Fruit fly (Drosophila melanogaster) whole organism, embryonic: ENCODE measurements around the gene CG9263.

ENCODE experiments used
- BEAF-32 ChIP-seq: fragments of 200-800 bp; sonication (Bioruptor generic); optimal IDR thresholded peaks from 3 replicates; lab custom pipeline; 2017; ENCODE audit warnings: missing biosample characterization, missing genetic modification characterization, mild to moderate bottlenecking, moderate library complexity, missing genetic modification reagents
- Bgb ChIP-seq: fragments of 200-800 bp; sonication (Bioruptor generic); IDR thresholded peaks from 2 replicates; pipeline ENCODE4 v1.3.6; 2022; ENCODE audit warnings: missing biosample characterization, missing genetic modification characterization; ENCODE audit not compliant: partially characterized antibody
- CG1024 ChIP-seq: fragments of 200-800 bp; sonication (Bioruptor generic); IDR thresholded peaks from 2 replicates; pipeline ENCODE4 v1.3.6; 2022; ENCODE audit warnings: missing biosample characterization, missing genetic modification characterization
- CG10366 ChIP-seq: fragments of 200-800 bp; sonication (Bioruptor generic); IDR thresholded peaks from 2 replicates; pipeline ENCODE4 v1.3.6; 2022; ENCODE audit warnings: missing biosample characterization, missing genetic modification characterization
- CG10543 ChIP-seq: fragments of 200-800 bp; sonication (Bioruptor generic); optimal IDR thresholded peaks from 3 replicates; lab custom pipeline; 2017; ENCODE audit warnings: missing biosample characterization, mild to moderate bottlenecking, missing genetic modification characterization, moderate library complexity
- CG11504 ChIP-seq: fragments of 200-800 bp; sonication (Bioruptor generic); optimal IDR thresholded peaks from 3 replicates; lab custom pipeline; 2019; ENCODE audit warnings: missing biosample characterization, mild to moderate bottlenecking, missing genetic modification characterization, moderate library complexity
- CG1233 ChIP-seq: fragments of 200-800 bp; sonication (Bioruptor generic); optimal IDR thresholded peaks from 4 replicates; lab custom pipeline; 2018; ENCODE audit warnings: missing biosample characterization, mild to moderate bottlenecking, missing genetic modification characterization
- CG13296 ChIP-seq: fragments of 200-800 bp; sonication (Bioruptor generic); optimal IDR thresholded peaks from 3 replicates; lab custom pipeline; 2018; ENCODE audit warnings: missing biosample characterization, mild to moderate bottlenecking, missing genetic modification characterization
- CG13624 ChIP-seq: fragments of 200-800 bp; sonication (Bioruptor generic); optimal IDR thresholded peaks from 2 replicates; lab custom pipeline; 2016; ENCODE audit warnings: missing biosample characterization, missing genetic modification characterization
- CG14667 ChIP-seq: fragments of 200-800 bp; sonication (Bioruptor generic); IDR thresholded peaks from 2 replicates; pipeline ENCODE4 v1.3.6; 2022; ENCODE audit warnings: missing biosample characterization, missing genetic modification characterization
- CG15601 ChIP-seq: fragments of 200-800 bp; sonication (Bioruptor generic); optimal IDR thresholded peaks from 3 replicates; lab custom pipeline; 2019; ENCODE audit warnings: missing biosample characterization, mild to moderate bottlenecking, missing genetic modification characterization, moderate library complexity
- CG30020 ChIP-seq: fragments of 200-800 bp; optimal IDR thresholded peaks from 2 replicates; lab custom pipeline; 2019; ENCODE audit warnings: missing biosample characterization, mild to moderate bottlenecking, missing genetic modification characterization, moderate library complexity
- CG30431 ChIP-seq: fragments of 200-800 bp; sonication (Bioruptor generic); optimal IDR thresholded peaks from 2 replicates; lab custom pipeline; 2017; ENCODE audit warnings: missing biosample characterization, missing genetic modification characterization
- CG33557 ChIP-seq: fragments of 200-800 bp; sonication (Bioruptor generic); optimal IDR thresholded peaks from 2 replicates; lab custom pipeline; 2019; ENCODE audit warnings: missing biosample characterization, mild to moderate bottlenecking, missing genetic modification characterization, moderate library complexity
- CG4328 ChIP-seq: fragments of 200-800 bp; sonication (Bioruptor generic); optimal IDR thresholded peaks from 3 replicates; lab custom pipeline; 2017; ENCODE audit warnings: missing biosample characterization, missing genetic modification reagents, missing genetic modification characterization
- CG4360 ChIP-seq: fragments of 200-800 bp; sonication (Bioruptor generic); IDR thresholded peaks from 2 replicates; pipeline ENCODE4 v1.3.6; 2022; ENCODE audit warnings: missing biosample characterization, missing genetic modification characterization
- CG5180 ChIP-seq: fragments of 200-800 bp; sonication (Bioruptor generic); optimal IDR thresholded peaks from 3 replicates; lab custom pipeline; 2017; ENCODE audit warnings: missing biosample characterization, missing genetic modification characterization, mild to moderate bottlenecking, moderate library complexity, missing genetic modification reagents
- CG6813 ChIP-seq: fragments of 200-800 bp; sonication (Bioruptor generic); optimal IDR thresholded peaks from 2 replicates; lab custom pipeline; 2017; ENCODE audit warnings: missing biosample characterization, missing genetic modification characterization, mild to moderate bottlenecking, moderate library complexity, missing genetic modification reagents
- CG6854 ChIP-seq: fragments of 200-800 bp; sonication (Bioruptor generic); optimal IDR thresholded peaks from 3 replicates; lab custom pipeline; 2017; ENCODE audit warnings: missing biosample characterization, mild to moderate bottlenecking, missing genetic modification characterization
- CG7786 ChIP-seq: fragments of 200-800 bp; sonication (Bioruptor generic); optimal IDR thresholded peaks from 2 replicates; lab custom pipeline; 2016; ENCODE audit warnings: missing biosample characterization, missing genetic modification characterization
- CG8388 ChIP-seq: fragments of 200-800 bp; sonication (Bioruptor generic); optimal IDR thresholded peaks from 2 replicates; lab custom pipeline; 2019; ENCODE audit warnings: missing biosample characterization, mild to moderate bottlenecking, missing genetic modification characterization, moderate library complexity
- CG9797 ChIP-seq: fragments of 200-800 bp; sonication (Bioruptor generic); optimal IDR thresholded peaks from 3 replicates; lab custom pipeline; 2018; ENCODE audit warnings: missing biosample characterization, mild to moderate bottlenecking, missing genetic modification characterization
- CrebB ChIP-seq: fragments of 200-800 bp; sonication (Bioruptor generic); optimal IDR thresholded peaks from 3 replicates; lab custom pipeline; 2018; ENCODE audit warnings: missing biosample characterization, mild to moderate bottlenecking, missing genetic modification characterization
- Deaf1 ChIP-seq: fragments of 200-800 bp; optimal IDR thresholded peaks from 3 replicates; lab custom pipeline; 2019; ENCODE audit warnings: missing biosample characterization, mild to moderate bottlenecking, missing genetic modification characterization, moderate library complexity
- Fer3 ChIP-seq: fragments of 200-800 bp; sonication (Bioruptor generic); optimal IDR thresholded peaks from 2 replicates; lab custom pipeline; 2018; ENCODE audit warnings: missing biosample characterization, mild to moderate bottlenecking, missing genetic modification characterization, moderate library complexity
- Hr51 ChIP-seq, 2 experiments: fragments of 200-800 bp; sonication (Bioruptor generic); optimal IDR thresholded peaks; 2 replicates in 1 of 2; 3 replicates in 1 of 2; lab custom pipeline; 2016 to 2018; ENCODE audit warnings: missing biosample characterization in 2 of 2, missing genetic modification characterization in 2 of 2, mild to moderate bottlenecking in 1 of 2, moderate library complexity in 1 of 2
- Lhr ChIP-seq: fragments of 200-800 bp; sonication (Bioruptor generic); optimal IDR thresholded peaks from 3 replicates; lab custom pipeline; 2017; ENCODE audit warnings: mild to moderate bottlenecking, missing biosample characterization, missing genetic modification reagents, missing genetic modification characterization
- MBD-R2 ChIP-seq: fragments of 200-800 bp; sonication (Bioruptor generic); IDR thresholded peaks from 2 replicates; pipeline ENCODE4 v1.3.6; 2022; ENCODE audit warnings: missing biosample characterization, missing genetic modification characterization
- NC2α ChIP-seq: fragments of 200-800 bp; sonication (Bioruptor generic); optimal IDR thresholded peaks from 2 replicates; lab custom pipeline; 2016; ENCODE audit warnings: missing biosample characterization, missing genetic modification characterization
- NC2β ChIP-seq: fragments of 200-800 bp; sonication (Bioruptor generic); optimal IDR thresholded peaks from 2 replicates; lab custom pipeline; 2016; ENCODE audit warnings: missing biosample characterization, missing genetic modification characterization
- Nf-YB ChIP-seq: fragments of 200-800 bp; sonication (Bioruptor generic); optimal IDR thresholded peaks from 3 replicates; lab custom pipeline; 2019; ENCODE audit warnings: missing biosample characterization, mild to moderate bottlenecking, missing genetic modification characterization, moderate library complexity
- Taf1 ChIP-seq: fragments of 200-800 bp; sonication (Bioruptor generic); IDR thresholded peaks from 2 replicates; pipeline ENCODE4 v1.3.6; 2022; ENCODE audit warnings: missing biosample characterization, missing genetic modification characterization
- Vsx1 ChIP-seq: fragments of 200-800 bp; sonication (Bioruptor generic); optimal IDR thresholded peaks from 2 replicates; lab custom pipeline; 2017; ENCODE audit warnings: missing biosample characterization, mild to moderate bottlenecking, missing genetic modification characterization, missing genetic modification reagents
- ac ChIP-seq: fragments of 200-800 bp; sonication (Bioruptor generic); optimal IDR thresholded peaks from 3 replicates; lab custom pipeline; 2017; ENCODE audit warnings: missing biosample characterization, mild to moderate bottlenecking, missing genetic modification characterization
- amos ChIP-seq: fragments of 200-800 bp; sonication (Bioruptor generic); IDR thresholded peaks from 2 replicates; pipeline ENCODE4 v1.3.6; 2022; ENCODE audit warnings: missing biosample characterization, missing genetic modification characterization; ENCODE audit not compliant: partially characterized antibody
- bowl ChIP-seq: fragments of 200-800 bp; sonication (Bioruptor generic); IDR thresholded peaks from 2 replicates; pipeline ENCODE4 v1.3.6; 2022; ENCODE audit warnings: missing biosample characterization, missing genetic modification characterization
- chm ChIP-seq: fragments of 200-800 bp; sonication (Bioruptor generic); IDR thresholded peaks from 2 replicates; pipeline ENCODE4 v1.3.6; 2022; ENCODE audit warnings: missing biosample characterization, missing genetic modification characterization
- dmrt11E ChIP-seq: fragments of 200-800 bp; sonication (Bioruptor generic); optimal IDR thresholded peaks from 3 replicates; lab custom pipeline; 2018; ENCODE audit warnings: missing biosample characterization, mild to moderate bottlenecking, missing genetic modification characterization, moderate library complexity
- fd102C ChIP-seq: fragments of 200-800 bp; sonication (Bioruptor generic); optimal IDR thresholded peaks from 2 replicates; lab custom pipeline; 2018; ENCODE audit warnings: missing biosample characterization, mild to moderate bottlenecking, missing genetic modification characterization, moderate library complexity
- fd64A ChIP-seq: fragments of 200-800 bp; sonication (Bioruptor generic); optimal IDR thresholded peaks from 3 replicates; lab custom pipeline; 2018; ENCODE audit warnings: missing biosample characterization, mild to moderate bottlenecking, missing genetic modification characterization
- lab ChIP-seq: fragments of 200-800 bp; sonication (Bioruptor generic); optimal IDR thresholded peaks from 3 replicates; lab custom pipeline; 2017; ENCODE audit warnings: missing biosample characterization, missing genetic modification characterization, mild to moderate bottlenecking, moderate library complexity, missing genetic modification reagents
- pros ChIP-seq: fragments of 200-800 bp; sonication (Bioruptor generic); optimal IDR thresholded peaks from 3 replicates; lab custom pipeline; 2019; ENCODE audit warnings: missing biosample characterization, mild to moderate bottlenecking, missing genetic modification characterization, moderate library complexity
- sens-2 ChIP-seq: fragments of 200-800 bp; sonication (Bioruptor generic); IDR thresholded peaks from 2 replicates; pipeline ENCODE4 v1.3.6; 2022; ENCODE audit warnings: missing biosample characterization, missing genetic modification characterization
- slp2 ChIP-seq: fragments of 200-800 bp; sonication (Bioruptor generic); optimal IDR thresholded peaks from 2 replicates; lab custom pipeline; 2016; ENCODE audit warnings: missing biosample characterization, missing genetic modification characterization
- sna ChIP-seq: fragments of 200-800 bp; sonication (Bioruptor generic); IDR thresholded peaks from 2 replicates; pipeline ENCODE4 v1.3.6; 2022; ENCODE audit warnings: missing biosample characterization, missing genetic modification characterization; ENCODE audit not compliant: partially characterized antibody
- sob ChIP-seq: fragments of 200-800 bp; sonication (Bioruptor generic); IDR thresholded peaks from 2 replicates; pipeline ENCODE4 v1.3.6; 2022; ENCODE audit warnings: missing biosample characterization, missing genetic modification characterization
- tap ChIP-seq: fragments of 200-800 bp; optimal IDR thresholded peaks from 3 replicates; lab custom pipeline; 2019; ENCODE audit warnings: missing biosample characterization, mild to moderate bottlenecking, missing genetic modification characterization, moderate library complexity
- zen ChIP-seq: fragments of 200-800 bp; sonication (Bioruptor generic); optimal IDR thresholded peaks from 3 replicates; lab custom pipeline; 2018; ENCODE audit warnings: missing biosample characterization, mild to moderate bottlenecking, missing genetic modification characterization, moderate library complexity
- zfh1 ChIP-seq: fragments of 200-800 bp; sonication (Bioruptor generic); IDR thresholded peaks from 3 replicates; pipeline ENCODE4 v1.3.6; 2022; ENCODE audit warnings: missing biosample characterization, missing genetic modification characterization

The CG9263 gene

dm6 chr2L:13549973-13550458, 7.6 kb upstream of the CG9263 start, which contains the start of gene kuz (continued):
- peak; percentile 19 for TF ChIP-seq CG7786 (GFP tag; lab: Kevin White, UChicago)
- TF ChIP-seq CG10366 (GFP tag; lab: Robert Waterston, UW): peak; percentile 30
- TF ChIP-seq CG30431 (GFP tag; lab: Kevin White, UChicago): no peak
- TF ChIP-seq Lhr (GFP tag; lab: Kevin White, UChicago): no peak
- TF ChIP-seq NC2β: peak; percentile 24
- TF ChIP-seq CG5180 (GFP tag; lab: Kevin White, UChicago): no peak
- peak; percentile 86 for TF ChIP-seq chm (GFP tag; lab: Robert Waterston, UW)
- TF ChIP-seq CG13296 (GFP tag; lab: Kevin White, UChicago): peak; percentile 37
- TF ChIP-seq tap (tag; lab: Kevin White, UChicago): peak; percentile 31
- peak; percentile 30 for TF ChIP-seq CG9797 (GFP tag; lab: Kevin White, UChicago)
- TF ChIP-seq BEAF-32 (GFP tag; lab: Kevin White, UChicago): peak; percentile 63
- TF ChIP-seq zfh1: peak; percentile 41; the same call in 1 of the 3 replicates
- no peak for TF ChIP-seq NC2α (GFP tag; lab: Kevin White, UChicago)
- TF ChIP-seq sob: peak; percentile 73
- peak; percentile 49 for TF ChIP-seq Fer3 (tag; lab: Kevin White, UChicago)
- TF ChIP-seq CG10543 (GFP tag; lab: Kevin White, UChicago): peak; percentile 31
- TF ChIP-seq CG4328 (GFP tag; lab: Kevin White, UChicago): peak; percentile 37
- peak; percentile 80 for TF ChIP-seq Bgb
- TF ChIP-seq dmrt11E (tag; lab: Kevin White, UChicago): no peak
- peak; percentile 27; the same call in 1 of the 2 replicates for TF ChIP-seq sens-2
- TF ChIP-seq Nf-YB (GFP tag; lab: Kevin White, UChicago): peak; percentile 30
- TF ChIP-seq CG14667 (GFP tag; lab: Robert Waterston, UW): no peak
- TF ChIP-seq zen: peak; percentile 0
- TF ChIP-seq Taf1 (GFP tag; lab: Robert Waterston, UW): 0 out of 2 replicates have a peak, but pooled peaks have one; percentile 32
- TF ChIP-seq CG4360 (GFP tag; lab: Robert Waterston, UW): peak; percentile 32; the same call in 1 of the 2 replicates
- TF ChIP-seq CG13624 (GFP tag; lab: Kevin White, UChicago): peak; percentile 49
- TF ChIP-seq ac (GFP tag; lab: Kevin White, UChicago): no peak
- peak; percentile 58 for TF ChIP-seq pros (GFP tag; lab: Kevin White, UChicago)
- no peak for TF ChIP-seq slp2
- TF ChIP-seq CG11504 (tag; lab: Kevin White, UChicago): peak; percentile 34
- peak; percentile 34 for TF ChIP-seq CG15601 (tag; lab: Kevin White, UChicago)
- peak; percentile 44 for TF ChIP-seq Vsx1 (GFP tag; lab: Kevin White, UChicago)
- TF ChIP-seq bowl (GFP tag; lab: Robert Waterston, UW): no peak
- TF ChIP-seq Hr51 (GFP tag; optimal IDR thresholded peaks at IDR 0.05; lab: Kevin White, UChicago): peak in 1 of 2 experiments; percentile 7
- TF ChIP-seq lab (GFP tag; lab: Kevin White, UChicago): peak; percentile 61
- TF ChIP-seq CG6854: peak; percentile 38
- peak; percentile 62; the same call in 1 of the 2 replicates for TF ChIP-seq amos (GFP tag; lab: Robert Waterston, UW)
- TF ChIP-seq CG33557: peak; percentile 12
- peak; percentile 41 for TF ChIP-seq CG8388 (GFP tag; lab: Kevin White, UChicago)
- no peak for TF ChIP-seq CG30020 (tag; lab: Kevin White, UChicago)
- TF ChIP-seq CG1024 (GFP tag; lab: Robert Waterston, UW): no peak
- TF ChIP-seq MBD-R2 (GFP tag; lab: Robert Waterston, UW): peak; percentile 38; the same call in 1 of the 2 replicates
- peak; percentile 17 for TF ChIP-seq CG6813 (GFP tag; lab: Kevin White, UChicago)
- TF ChIP-seq fd102C (GFP tag; lab: Kevin White, UChicago): no peak
- peak; percentile 55 for TF ChIP-seq CrebB (tag; lab: Kevin White, UChicago)
- TF ChIP-seq sna: peak; percentile 61
- peak; percentile 86 for TF ChIP-seq Deaf1 (tag; lab: Kevin White, UChicago)
- no peak for TF ChIP-seq CG1233 (GFP tag; lab: Kevin White, UChicago)
- peak; percentile 39 for TF ChIP-seq fd64A
